Fruit fly (Drosophila melanogaster) whole organism, adult: Measurements from ENCODE around the gene CG15642.
A peak's percentile ranks its signal among the peaks of the same experiment; 100 is the strongest.

Experiments used
- CG11617 ChIP-seq: fragments of 200-800 bp; sonication (Bioruptor generic); optimal IDR thresholded peaks from 2 replicates; lab custom pipeline; 2017; ENCODE audit warnings: mild to moderate bottlenecking, missing biosample characterization, missing genetic modification reagents, missing genetic modification characterization
- CG12768 ChIP-seq: fragments of 200-800 bp; sonication (Bioruptor generic); optimal IDR thresholded peaks from 2 replicates; lab custom pipeline; 2017; ENCODE audit warnings: missing biosample characterization, missing genetic modification characterization, mild to moderate bottlenecking, moderate library complexity, missing genetic modification reagents
- CG14711 ChIP-seq: fragments of 200-800 bp; sonication (Bioruptor generic); optimal IDR thresholded peaks from 2 replicates; lab custom pipeline; 2018; ENCODE audit warnings: missing biosample characterization, mild to moderate bottlenecking, missing genetic modification characterization, moderate library complexity
- CG1620 ChIP-seq: fragments of 200-800 bp; sonication (Bioruptor generic); optimal IDR thresholded peaks from 2 replicates; lab custom pipeline; 2016; ENCODE audit warnings: missing biosample characterization, missing genetic modification characterization
- CG33017 ChIP-seq: fragments of 200-800 bp; sonication (Bioruptor generic); optimal IDR thresholded peaks from 2 replicates; lab custom pipeline; 2018; ENCODE audit warnings: missing biosample characterization, mild to moderate bottlenecking, missing genetic modification characterization, moderate library complexity
- CG5204 ChIP-seq: fragments of 200-800 bp; sonication (Bioruptor generic); optimal IDR thresholded peaks from 2 replicates; lab custom pipeline; 2016; ENCODE audit warnings: missing biosample characterization, missing genetic modification characterization
- CG7045 ChIP-seq: fragments of 200-800 bp; sonication (Bioruptor generic); optimal IDR thresholded peaks from 2 replicates; lab custom pipeline; 2017; ENCODE audit warnings: missing biosample characterization, mild to moderate bottlenecking, missing genetic modification characterization
- CG7101 ChIP-seq: fragments of 200-800 bp; sonication (Bioruptor generic); optimal IDR thresholded peaks from 2 replicates; lab custom pipeline; 2018; ENCODE audit warnings: missing biosample characterization, mild to moderate bottlenecking, missing genetic modification characterization, moderate library complexity
- Clk ChIP-seq: fragments of 200-800 bp; sonication (Bioruptor generic); optimal IDR thresholded peaks from 2 replicates; lab custom pipeline; 2017; ENCODE audit warnings: missing biosample characterization, missing genetic modification characterization
- Crg-1 ChIP-seq: fragments of 200-800 bp; sonication (Bioruptor generic); optimal IDR thresholded peaks from 2 replicates; lab custom pipeline; 2016; ENCODE audit warnings: missing biosample characterization, missing genetic modification characterization
- Hr96 ChIP-seq: fragments of 200-800 bp; sonication (Bioruptor generic); optimal IDR thresholded peaks from 2 replicates; lab custom pipeline; 2016; ENCODE audit warnings: missing biosample characterization, missing genetic modification characterization
- Mnt ChIP-seq: fragments of 200-800 bp; sonication (Bioruptor generic); optimal IDR thresholded peaks from 2 replicates; lab custom pipeline; 2016; ENCODE audit warnings: missing biosample characterization, mild to moderate bottlenecking, missing genetic modification characterization
- bab1 ChIP-seq: fragments of 200-800 bp; sonication (Bioruptor generic); optimal IDR thresholded peaks from 3 replicates; lab custom pipeline; 2019; ENCODE audit warnings: missing biosample characterization, mild to moderate bottlenecking, missing genetic modification characterization, moderate library complexity
- cic ChIP-seq: fragments of 200-800 bp; sonication (Bioruptor generic); optimal IDR thresholded peaks from 2 replicates; lab custom pipeline; 2017; ENCODE audit warnings: missing biosample characterization, mild to moderate bottlenecking, missing genetic modification characterization, moderate library complexity
- cnc ChIP-seq, 2 experiments: fragments of >200 bp; optimal IDR thresholded peaks; 2 replicates each; lab custom pipeline; 2017
- kay ChIP-seq: fragments of 200-800 bp; sonication (Bioruptor generic); peaks from one replicate; lab custom pipeline; 2016; ENCODE audit warnings: missing biosample characterization, missing genetic modification characterization, borderline replicate concordance
- ovo ChIP-seq: fragments of 200-800 bp; sonication (Bioruptor generic); optimal IDR thresholded peaks from 2 replicates; lab custom pipeline; 2016; ENCODE audit warnings: missing biosample characterization, missing genetic modification characterization
- pad ChIP-seq: fragments of 200-800 bp; sonication (Bioruptor generic); optimal IDR thresholded peaks from 3 replicates; lab custom pipeline; 2017; ENCODE audit warnings: missing biosample characterization, missing genetic modification characterization, mild to moderate bottlenecking, moderate library complexity, missing genetic modification reagents
- tj ChIP-seq: fragments of 200-800 bp; sonication (Bioruptor generic); optimal IDR thresholded peaks from 3 replicates; lab custom pipeline; 2017; ENCODE audit warnings: missing biosample characterization, mild to moderate bottlenecking, missing genetic modification characterization, moderate library complexity
- toe ChIP-seq: fragments of 200-800 bp; sonication (Bioruptor generic); optimal IDR thresholded peaks from 2 replicates; lab custom pipeline; 2016; ENCODE audit warnings: missing biosample characterization, missing genetic modification characterization

Gene CG15642

dm6 chrX:15467402-15467941, at the start of gene CG15642, which contains the start of gene CG15641:
CG15642 (minus strand) TSS chrX:15467757.
CG15641 (plus strand) TSS chrX:15467891.
- TF ChIP-seq bab1 (GFP tag; lab: Kevin White, UChicago) = no peak
- TF ChIP-seq tj = no peak
- TF ChIP-seq cnc (optimal IDR thresholded peaks at IDR 0.05; lab: Kevin White, UChicago) = no peak

dm6 chrX:15511399-15511798, 43.8 kb upstream of the CG15642 start:
- TF ChIP-seq cnc (optimal IDR thresholded peaks at IDR 0.05; lab: Kevin White, UChicago) (no peak), ovo (GFP tag; lab: Kevin White, UChicago) (no peak), cic (GFP tag; lab: Kevin White, UChicago) (no peak), Mnt (GFP tag; lab: Kevin White, UChicago) (no peak), Crg-1 (GFP tag; lab: Kevin White, UChicago) (peak; percentile 1), CG7101 (tag; lab: Kevin White, UChicago) (peak; percentile 1), CG33017 (tag; lab: Kevin White, UChicago) (no peak), kay (no peak), Hr96 (peak; percentile 20), CG7045 (GFP tag; lab: Kevin White, UChicago) (no peak), pad (GFP tag; lab: Kevin White, UChicago) (no peak), bab1 (GFP tag; lab: Kevin White, UChicago) (peak; percentile 40), CG12768 (GFP tag; lab: Kevin White, UChicago) (no peak), Clk (no peak), CG11617 (peak; percentile 47), CG14711 (peak; percentile 24), tj (peak; percentile 15), CG5204 (GFP tag; lab: Kevin White, UChicago) (peak; percentile 26), CG1620 (GFP tag; lab: Kevin White, UChicago) (no peak), toe (no peak)

- TF ChIP-seq CG33017 (tag; lab: Kevin White, UChicago) = no peak
- TF ChIP-seq ovo (GFP tag; lab: Kevin White, UChicago) = no peak
- no peak for TF ChIP-seq CG1620 (GFP tag; lab: Kevin White, UChicago)
- no peak for TF ChIP-seq tj
- TF ChIP-seq CG7045 (GFP tag; lab: Kevin White, UChicago) = no peak
- no peak for TF ChIP-seq kay
Observed at dm6 chrX:15502864-15503263, 35.3 kb upstream of the CG15642 start.

- TF ChIP-seq CG33017 (tag; lab: Kevin White, UChicago) (no peak), tj (peak; percentile 26)
Observed at dm6 chrX:15501706-15502267, 34.2 kb upstream of the CG15642 start.

dm6 chrX:15499996-15500904, 32.7 kb upstream of the CG15642 start:
- TF ChIP-seq tj (peak; percentile 93), CG5204 (GFP tag; lab: Kevin White, UChicago) (no peak), CG7101 (tag; lab: Kevin White, UChicago) (no peak), Mnt (GFP tag; lab: Kevin White, UChicago) (no peak), CG11617 (no peak), Clk (no peak)

dm6 chrX:15498791-15499190, 31.2 kb upstream of the CG15642 start:
- TF ChIP-seq CG33017 (tag; lab: Kevin White, UChicago) = no peak
- peak; percentile 34 for TF ChIP-seq CG12768 (GFP tag; lab: Kevin White, UChicago)
- peak; percentile 94 for TF ChIP-seq pad (GFP tag; lab: Kevin White, UChicago)
- peak; percentile 27 for TF ChIP-seq Hr96
- TF ChIP-seq CG11617 = peak; percentile 30
- TF ChIP-seq Mnt (GFP tag; lab: Kevin White, UChicago) = peak; percentile 73
- no peak for TF ChIP-seq toe
- peak; percentile 73 for TF ChIP-seq tj
- TF ChIP-seq CG14711 = no peak
- peak; percentile 8 for TF ChIP-seq cic (GFP tag; lab: Kevin White, UChicago)
- TF ChIP-seq CG1620 (GFP tag; lab: Kevin White, UChicago) = peak; percentile 52
- TF ChIP-seq ovo (GFP tag; lab: Kevin White, UChicago) = no peak
- no peak for TF ChIP-seq CG5204 (GFP tag; lab: Kevin White, UChicago)
- TF ChIP-seq CG7101 (tag; lab: Kevin White, UChicago) = peak; percentile 31
- TF ChIP-seq Crg-1 (GFP tag; lab: Kevin White, UChicago) = no peak
- TF ChIP-seq CG7045 (GFP tag; lab: Kevin White, UChicago) = no peak
- TF ChIP-seq Clk = no peak
- peak; percentile 59 for TF ChIP-seq bab1 (GFP tag; lab: Kevin White, UChicago)
- TF ChIP-seq kay = no peak
- TF ChIP-seq cnc (optimal IDR thresholded peaks at IDR 0.05; lab: Kevin White, UChicago) = no peak
